Worm (Caenorhabditis elegans) whole organism, late embryonic: ENCODE results near the gene ZK856.4.

Experiments
- C38D4.7 ChIP-seq: fragments of 200-800 bp; sonication (Bioruptor generic); optimal IDR thresholded peaks from 2 replicates; lab custom pipeline; 2018; ENCODE audit warnings: mild to moderate bottlenecking, missing genetic modification characterization, moderate library complexity, missing compliant biosample characterization
- K02D7.2 ChIP-seq: sonication (generic microtip); optimal IDR thresholded peaks from 2 replicates; lab custom pipeline; 2017; ENCODE audit warnings: mild to moderate bottlenecking, missing genetic modification characterization, missing compliant biosample characterization
- ceh-14 ChIP-seq: sonication (generic microtip); optimal IDR thresholded peaks from 2 replicates; lab custom pipeline; 2016; ENCODE audit warnings: missing genotype, missing genetic modification characterization, missing compliant biosample characterization
- ceh-18 ChIP-seq: sonication (generic microtip); optimal IDR thresholded peaks from 2 replicates; lab custom pipeline; 2016; ENCODE audit warnings: missing genetic modification characterization, missing compliant biosample characterization
- ceh-19 ChIP-seq: fragments of 200-800 bp; sonication (Bioruptor generic); optimal IDR thresholded peaks from 2 replicates; lab custom pipeline; 2018; ENCODE audit warnings: mild to moderate bottlenecking, missing genetic modification characterization, missing compliant biosample characterization
- ceh-22 ChIP-seq: sonication (generic microtip); optimal IDR thresholded peaks from 2 replicates; lab custom pipeline; 2017; ENCODE audit warnings: missing biosample characterization, missing genetic modification characterization
- ceh-30 ChIP-seq: fragments of 150-350 bp; optimal IDR thresholded peaks from 2 replicates; lab custom pipeline; 2014; ENCODE audit warnings: missing biosample characterization, missing genetic modification characterization
- ceh-31 ChIP-seq: sonication (generic microtip); optimal IDR thresholded peaks from 2 replicates; lab custom pipeline; 2016; ENCODE audit warnings: missing genetic modification characterization, missing compliant biosample characterization
- ceh-34 ChIP-seq: sonication (generic microtip); optimal IDR thresholded peaks from 2 replicates; lab custom pipeline; 2016; ENCODE audit warnings: mild to moderate bottlenecking, missing genetic modification characterization, missing compliant biosample characterization
- ceh-45 ChIP-seq: fragments of 200-800 bp; sonication (Bioruptor generic); IDR thresholded peaks from 2 replicates; pipeline ENCODE4 v1.3.6; 2022; ENCODE audit warnings: missing genetic modification reagents, missing genetic modification characterization, missing compliant biosample characterization
- ceh-48 ChIP-seq: sonication (generic microtip); optimal IDR thresholded peaks from 2 replicates; lab custom pipeline; 2016; ENCODE audit warnings: missing genetic modification characterization, inconsistent platforms, missing compliant biosample characterization
- ceh-9 ChIP-seq: sonication (generic microtip); optimal IDR thresholded peaks from 2 replicates; lab custom pipeline; 2016; ENCODE audit warnings: mild to moderate bottlenecking, missing genetic modification characterization, inconsistent platforms, missing compliant biosample characterization
- che-1 ChIP-seq: sonication (generic microtip); optimal IDR thresholded peaks from 2 replicates; lab custom pipeline; 2016; ENCODE audit warnings: mild to moderate bottlenecking, missing genetic modification characterization, missing compliant biosample characterization
- dve-1 ChIP-seq: sonication (generic microtip); optimal IDR thresholded peaks from 2 replicates; lab custom pipeline; 2017; ENCODE audit warnings: antibody characterized with exemption, mild to moderate bottlenecking, missing genetic modification characterization, missing compliant biosample characterization
- elt-2 ChIP-seq: sonication (generic microtip); optimal IDR thresholded peaks from 2 replicates; lab custom pipeline; 2016; ENCODE audit warnings: missing genetic modification reagents, missing genetic modification characterization, missing compliant biosample characterization
- elt-4 ChIP-seq: sonication (generic microtip); optimal IDR thresholded peaks from 2 replicates; lab custom pipeline; 2016; ENCODE audit warnings: missing genetic modification characterization, missing compliant biosample characterization
- ets-4 ChIP-seq: sonication (generic microtip); optimal IDR thresholded peaks from 2 replicates; lab custom pipeline; 2016; ENCODE audit warnings: missing genetic modification characterization, missing compliant biosample characterization
- fax-1 ChIP-seq: sonication (generic microtip); optimal IDR thresholded peaks from 2 replicates; lab custom pipeline; 2016; ENCODE audit warnings: missing genotype, missing genetic modification characterization, missing compliant biosample characterization
- fkh-10 ChIP-seq: fragments of 150-350 bp; optimal IDR thresholded peaks from 2 replicates; lab custom pipeline; 2014; ENCODE audit warnings: missing biosample characterization, missing genetic modification reagents, missing genetic modification characterization
- fkh-6 ChIP-seq: sonication (generic microtip); optimal IDR thresholded peaks from 2 replicates; lab custom pipeline; 2016; ENCODE audit warnings: missing genetic modification characterization, missing compliant biosample characterization
- hlh-30 ChIP-seq: sonication (generic microtip); optimal IDR thresholded peaks from 2 replicates; lab custom pipeline; 2017; ENCODE audit warnings: antibody characterized with exemption, missing genetic modification characterization, missing compliant biosample characterization; ENCODE audit not compliant: insufficient read depth
- hlh-8 ChIP-seq: sonication (generic microtip); optimal IDR thresholded peaks from 2 replicates; lab custom pipeline; 2016; ENCODE audit warnings: missing genotype, missing genetic modification characterization, missing compliant biosample characterization
- lim-6 ChIP-seq: sonication (generic microtip); optimal IDR thresholded peaks from 2 replicates; lab custom pipeline; 2016; ENCODE audit warnings: missing genetic modification characterization, missing compliant biosample characterization
- lin-11 ChIP-seq: fragments of 200-800 bp; sonication (Bioruptor generic); optimal IDR thresholded peaks from 2 replicates; lab custom pipeline; 2018; ENCODE audit warnings: mild to moderate bottlenecking, missing genetic modification characterization, missing compliant biosample characterization
- madf-2 ChIP-seq: sonication (generic microtip); optimal IDR thresholded peaks from 2 replicates; lab custom pipeline; 2017; ENCODE audit warnings: missing genetic modification characterization, missing compliant biosample characterization
- mec-3 ChIP-seq: sonication (generic microtip); optimal IDR thresholded peaks from 2 replicates; lab custom pipeline; 2016; ENCODE audit warnings: borderline replicate concordance, missing genetic modification characterization, missing compliant biosample characterization
- nfya-1 ChIP-seq: sonication (generic microtip); optimal IDR thresholded peaks from 2 replicates; lab custom pipeline; 2017; ENCODE audit warnings: missing genetic modification characterization, mild to moderate bottlenecking, missing compliant biosample characterization, antibody characterized with exemption, moderate library complexity
- nhr-232 ChIP-seq: sonication (generic microtip); optimal IDR thresholded peaks from 2 replicates; lab custom pipeline; 2016; ENCODE audit warnings: missing genetic modification characterization, missing compliant biosample characterization
- odd-2 ChIP-seq: sonication (generic microtip); optimal IDR thresholded peaks from 2 replicates; lab custom pipeline; 2017; ENCODE audit warnings: antibody characterized with exemption, mild to moderate bottlenecking, missing genetic modification characterization, missing compliant biosample characterization
- pag-3 ChIP-seq: sonication (generic microtip); optimal IDR thresholded peaks from 2 replicates; lab custom pipeline; 2016; ENCODE audit warnings: missing compliant biosample characterization, missing genetic modification characterization, borderline replicate concordance
- pqm-1 ChIP-seq: sonication (generic microtip); optimal IDR thresholded peaks from 2 replicates; lab custom pipeline; 2016; ENCODE audit warnings: missing genetic modification characterization, missing compliant biosample characterization
- ref-2 ChIP-seq: sonication (generic microtip); optimal IDR thresholded peaks from 2 replicates; lab custom pipeline; 2016; ENCODE audit warnings: missing genetic modification characterization, missing compliant biosample characterization
- sox-2 ChIP-seq: fragments of 200-800 bp; sonication (Bioruptor generic); IDR thresholded peaks from 2 replicates; pipeline ENCODE4 v1.3.6; 2022; ENCODE audit warnings: missing genetic modification reagents, missing genetic modification characterization, missing compliant biosample characterization
- sox-4 ChIP-seq: sonication (generic microtip); optimal IDR thresholded peaks from 2 replicates; lab custom pipeline; 2017; ENCODE audit warnings: mild to moderate bottlenecking, missing genetic modification characterization, inconsistent platforms, missing compliant biosample characterization
- syd-9 ChIP-seq: sonication (generic microtip); optimal IDR thresholded peaks from 2 replicates; lab custom pipeline; 2016; ENCODE audit warnings: mild to moderate bottlenecking, missing genetic modification characterization, moderate library complexity, missing compliant biosample characterization
- tbx-2 ChIP-seq: sonication (generic microtip); optimal IDR thresholded peaks from 2 replicates; lab custom pipeline; 2016; ENCODE audit warnings: missing genetic modification characterization, missing compliant biosample characterization
- tbx-7 ChIP-seq: sonication (generic microtip); optimal IDR thresholded peaks from 2 replicates; lab custom pipeline; 2016; ENCODE audit warnings: missing genotype, missing genetic modification characterization, missing compliant biosample characterization
- ttx-3 ChIP-seq: sonication (generic microtip); optimal IDR thresholded peaks from 2 replicates; lab custom pipeline; 2016; ENCODE audit warnings: missing genetic modification reagents, missing genetic modification characterization, missing compliant biosample characterization
- unc-3 ChIP-seq, 2 experiments: fragments of 200-800 bp in 1 of 2; sonication (Bioruptor generic) in 1 of 2; sonication (generic microtip) in 1 of 2; conservative IDR thresholded peaks in 1 of 2; optimal IDR thresholded peaks in 1 of 2; 2 replicates each; pipeline versions ENCODE4 v1.3.6 to Lab custom; 2016 to 2022; ENCODE audit warnings: missing compliant biosample characterization in 2 of 2, missing genetic modification characterization in 2 of 2, missing genetic modification reagents in 1 of 2
- unc-42 ChIP-seq: sonication (generic microtip); optimal IDR thresholded peaks from 2 replicates; lab custom pipeline; 2016; ENCODE audit warnings: missing genotype, missing genetic modification characterization, missing compliant biosample characterization
- unc-55 ChIP-seq: sonication (generic microtip); optimal IDR thresholded peaks from 2 replicates; lab custom pipeline; 2017; ENCODE audit warnings: missing biosample characterization, missing genetic modification reagents, missing genetic modification characterization
- unc-86 ChIP-seq: sonication (generic microtip); optimal IDR thresholded peaks from 2 replicates; lab custom pipeline; 2016; ENCODE audit warnings: missing genetic modification characterization, missing compliant biosample characterization

Gene ZK856.4

DNA sequence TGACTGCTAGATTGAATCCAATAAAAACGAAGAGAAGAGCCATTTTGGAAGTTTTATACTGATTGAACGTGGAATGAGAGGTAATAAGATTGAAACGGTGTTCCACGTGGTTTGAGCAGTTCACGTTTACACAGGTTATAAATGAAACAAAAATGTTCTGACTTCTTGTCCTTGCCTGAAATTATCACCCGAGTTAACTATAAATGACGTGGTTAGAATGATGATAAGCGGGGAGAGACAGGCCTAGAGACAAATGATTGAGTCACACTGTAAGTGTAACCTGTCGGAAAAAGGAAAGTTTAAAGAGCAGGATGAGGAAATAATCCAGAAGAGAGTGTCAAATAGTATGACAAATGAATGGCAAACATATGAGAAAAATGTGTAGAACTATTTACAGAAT is 22.1 kb upstream of the ZK856.4 start, which contains the start of gene C51E3.10:
Gene C51E3.10, minus strand, starts transcription at position 181 of the 400 bp plus-strand sequence.
- TF ChIP-seq elt-2 (peak; percentile 29), lin-11 (tag; lab: Kevin White, UChicago) (no peak), elt-4 (tag; lab: Kevin White, UChicago) (no peak)

DNA sequence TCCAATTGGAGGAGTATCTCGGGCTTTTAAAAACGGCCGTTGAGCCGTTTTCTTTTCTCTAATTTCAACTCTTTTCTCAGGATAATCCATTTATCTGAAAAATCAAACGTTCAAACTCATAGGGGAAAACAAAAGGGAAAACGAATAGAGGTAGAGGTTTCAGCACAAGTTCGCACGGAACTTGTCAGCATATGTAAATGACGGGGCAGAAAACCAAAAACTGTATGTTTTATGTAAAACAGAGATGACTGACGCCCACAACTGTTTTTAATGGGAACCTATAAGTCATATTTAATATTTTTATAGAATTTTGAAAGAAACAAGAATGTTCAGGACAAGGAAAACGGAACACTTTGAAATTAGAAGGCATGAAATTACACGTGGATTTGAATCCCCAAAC is 16.7 kb upstream of the ZK856.4 start, which contains the start of gene C51E3.6:
Gene C51E3.6, minus strand, starts transcription at position 101 of the 400 bp plus-strand sequence.
- TF ChIP-seq nhr-232 (tag; lab: Kevin White, UChicago) (no peak), ref-2 (no peak), mec-3 (tag; lab: Kevin White, UChicago) (no peak)

DNA sequence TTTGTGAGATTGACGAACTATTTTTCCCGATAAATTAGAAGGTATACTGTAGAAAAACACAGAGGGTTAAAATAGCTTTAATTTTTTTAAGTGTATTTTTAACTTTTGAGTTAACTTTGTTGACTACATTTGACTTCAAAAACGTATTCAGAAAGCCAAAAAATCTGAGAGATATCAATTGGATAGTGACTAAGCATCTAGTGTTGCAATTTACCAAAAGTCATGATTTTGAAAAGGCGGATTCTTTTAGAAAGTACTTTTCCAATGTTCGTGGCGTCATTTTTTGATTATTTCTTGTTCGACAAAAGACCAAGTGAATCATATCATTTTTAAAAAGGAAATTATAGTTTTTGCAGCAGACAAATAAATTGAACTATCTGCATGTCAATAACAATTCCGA is 14.2 kb upstream of the ZK856.4 start:
- TF ChIP-seq syd-9 (tag; lab: Kevin White, UChicago): no peak
- no peak for TF ChIP-seq ceh-45 (GFP tag; lab: Robert Waterston, UW)
- TF ChIP-seq ttx-3 (tag; lab: Kevin White, UChicago): no peak
- no peak for TF ChIP-seq fkh-6 (tag; lab: Kevin White, UChicago)
- TF ChIP-seq pqm-1 (tag; lab: Kevin White, UChicago): no peak
- no peak for TF ChIP-seq madf-2 (tag; lab: Kevin White, UChicago)
- no peak for TF ChIP-seq dve-1 (tag; lab: Kevin White, UChicago)
- no peak for TF ChIP-seq unc-55 (GFP tag; lab: Kevin White, UChicago)
- TF ChIP-seq ceh-19: no peak
- no peak for TF ChIP-seq fkh-10 (GFP tag; lab: Kevin White, UChicago)
- no peak for TF ChIP-seq tbx-7 (tag; lab: Kevin White, UChicago)
- TF ChIP-seq ceh-9 (tag; lab: Kevin White, UChicago): no peak
- no peak for TF ChIP-seq sox-2 (GFP tag; lab: Robert Waterston, UW)
- TF ChIP-seq ets-4 (tag; lab: Kevin White, UChicago): no peak
- TF ChIP-seq ceh-34 (tag; lab: Kevin White, UChicago): no peak
- TF ChIP-seq hlh-8 (tag; lab: Kevin White, UChicago): no peak

DNA sequence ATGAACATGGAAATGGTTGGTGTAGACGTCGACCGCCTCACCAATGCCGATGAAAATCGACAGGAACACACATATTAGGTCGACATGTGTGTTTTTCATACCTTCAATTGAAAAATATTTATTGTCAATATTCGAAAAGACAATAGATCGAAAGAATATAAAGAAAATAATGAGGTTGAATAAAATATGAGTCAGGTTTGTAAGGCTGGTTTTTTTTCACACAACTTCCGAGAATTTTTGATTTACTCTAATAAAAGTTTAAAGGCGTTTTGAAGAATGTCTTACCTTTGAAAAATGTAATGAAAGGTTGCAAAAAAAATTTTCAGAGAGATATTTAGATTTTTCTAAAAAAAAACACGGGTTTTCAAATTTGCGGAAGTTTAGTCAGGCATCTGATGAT is 9.4 kb upstream of the ZK856.4 start, which contains the start of gene egl-3:
Gene egl-3, minus strand, starts transcription at position 101 of the 400 bp plus-strand sequence.
- no peak for TF ChIP-seq lim-6 (tag; lab: Kevin White, UChicago)
- no peak for TF ChIP-seq ceh-22
- TF ChIP-seq ceh-14 (tag; lab: Kevin White, UChicago): no peak
- TF ChIP-seq pag-3: no peak
- no peak for TF ChIP-seq unc-86 (tag; lab: Kevin White, UChicago)
- TF ChIP-seq ttx-3 (tag; lab: Kevin White, UChicago): no peak
- no peak for TF ChIP-seq sox-4 (tag; lab: Kevin White, UChicago)

DNA sequence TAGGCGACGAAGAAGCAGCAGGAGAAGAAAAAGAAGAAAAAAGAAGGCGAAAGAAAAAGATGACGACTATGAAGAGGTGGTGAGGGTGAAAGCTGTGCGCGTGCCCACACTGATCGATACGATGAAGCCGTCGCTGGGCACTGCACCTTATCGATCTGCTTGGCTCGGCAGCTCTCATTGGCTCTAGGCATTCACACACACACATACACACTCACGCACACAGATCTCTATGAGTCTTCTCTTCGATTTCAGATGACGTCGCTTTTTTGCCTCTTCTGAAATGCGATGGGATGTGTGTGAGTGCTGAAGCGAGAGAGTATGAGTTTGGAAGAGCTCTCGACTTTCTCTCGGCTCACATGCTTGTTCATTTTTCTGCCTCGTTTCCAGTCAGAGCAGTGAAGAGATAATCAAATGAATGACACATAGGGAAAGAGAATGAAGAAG is 8.4 kb upstream of the ZK856.4 start:
- TF ChIP-seq ceh-30 (tag; lab: Kevin White, UChicago) (no peak), ceh-48 (tag; lab: Kevin White, UChicago) (peak; percentile 99), unc-3 (GFP tag; conservative IDR thresholded peaks at IDR 0.05; lab: Robert Waterston, UW) (no peak), unc-3 (tag; optimal IDR thresholded peaks at IDR 0.05; lab: Kevin White, UChicago) (peak; percentile 32), hlh-30 (tag; lab: Kevin White, UChicago) (peak; percentile 66), C38D4.7 (GFP tag; lab: Kevin White, UChicago) (no peak), tbx-2 (tag; lab: Kevin White, UChicago) (peak; percentile 37), unc-42 (tag; lab: Kevin White, UChicago) (peak; percentile 96), ceh-18 (tag; lab: Kevin White, UChicago) (peak; percentile 41), ceh-19 (peak; percentile 31), fax-1 (tag; lab: Kevin White, UChicago) (no peak), K02D7.2 (no peak), nfya-1 (tag; lab: Kevin White, UChicago) (peak; percentile 96), ceh-31 (tag; lab: Kevin White, UChicago) (peak; percentile 82), odd-2 (tag; lab: Kevin White, UChicago) (no peak), ceh-34 (tag; lab: Kevin White, UChicago) (peak; percentile 24), elt-4 (tag; lab: Kevin White, UChicago) (no peak), che-1 (tag; lab: Kevin White, UChicago) (no peak), ceh-14 (tag; lab: Kevin White, UChicago) (peak; percentile 83), lim-6 (tag; lab: Kevin White, UChicago) (no peak)
